Worm (Caenorhabditis elegans) whole organism, L3 larva: Measurements from ENCODE around the gene H06H21.11.

Source experiments
- R02D3.7 ChIP-seq: fragments of 150-350 bp; optimal IDR thresholded peaks from 2 replicates; lab custom pipeline; 2014; ENCODE audit warnings: missing biosample characterization, missing genetic modification characterization
- ZK546.5 ChIP-seq: sonication (generic microtip); optimal IDR thresholded peaks from 2 replicates; lab custom pipeline; 2017; ENCODE audit warnings: missing biosample characterization, missing genetic modification characterization
- ceh-16 ChIP-seq: sonication (generic microtip); optimal IDR thresholded peaks from 2 replicates; lab custom pipeline; 2017; ENCODE audit warnings: missing biosample characterization, missing genetic modification characterization
- ceh-28 ChIP-seq: fragments of 150-350 bp; optimal IDR thresholded peaks from 2 replicates; lab custom pipeline; 2014; ENCODE audit warnings: missing biosample characterization, missing genetic modification reagents, missing genetic modification characterization
- ceh-82 ChIP-seq: fragments of 150-350 bp; optimal IDR thresholded peaks from 2 replicates; lab custom pipeline; 2014; ENCODE audit warnings: missing biosample characterization, missing genetic modification characterization
- egl-27 ChIP-seq: sonication (generic microtip); optimal IDR thresholded peaks from 4 replicates; lab custom pipeline; 2017; ENCODE audit warnings: missing biosample characterization, missing genetic modification reagents, missing genetic modification characterization
- elt-1 ChIP-seq: fragments of 150-350 bp; optimal IDR thresholded peaks from 2 replicates; lab custom pipeline; 2014; ENCODE audit warnings: missing biosample characterization, missing genetic modification characterization
- elt-2 ChIP-seq: sonication (generic microtip); optimal IDR thresholded peaks from 2 replicates; lab custom pipeline; 2016; ENCODE audit warnings: missing genetic modification reagents, mild to moderate bottlenecking, missing genetic modification characterization, missing compliant biosample characterization
- elt-3 ChIP-seq, 3 experiments: fragments of 150-350 bp in 1 of 3; sonication (generic microtip) in 2 of 3; optimal IDR thresholded peaks; 2 replicates in 2 of 3; 4 replicates in 1 of 3; lab custom pipeline; 2014 to 2017; ENCODE audit warnings: missing biosample characterization in 3 of 3, missing genetic modification characterization in 3 of 3
- fkh-2 ChIP-seq: fragments of 150-350 bp; optimal IDR thresholded peaks from 2 replicates; lab custom pipeline; 2014; ENCODE audit warnings: missing biosample characterization, missing genetic modification reagents, missing genetic modification characterization
- fos-1 ChIP-seq: fragments of 150-350 bp; optimal IDR thresholded peaks from 2 replicates; lab custom pipeline; 2014; ENCODE audit warnings: missing biosample characterization, missing genetic modification characterization
- hmg-11 ChIP-seq: sonication (generic microtip); optimal IDR thresholded peaks from 2 replicates; lab custom pipeline; 2016; ENCODE audit warnings: missing genetic modification characterization, missing compliant biosample characterization
- jun-1 ChIP-seq: fragments of 150-350 bp; optimal IDR thresholded peaks from 2 replicates; lab custom pipeline; 2014; ENCODE audit warnings: missing biosample characterization, missing genetic modification reagents, missing genetic modification characterization
- lin-15B ChIP-seq: fragments of 150-350 bp; optimal IDR thresholded peaks from 2 replicates; lab custom pipeline; 2014; ENCODE audit warnings: missing biosample characterization, missing genetic modification characterization
- lin-39 ChIP-seq: fragments of 150-350 bp; optimal IDR thresholded peaks from 2 replicates; lab custom pipeline; 2018; ENCODE audit warnings: missing biosample characterization, missing genetic modification reagents, missing genetic modification characterization
- lsy-12 ChIP-seq: sonication (generic microtip); optimal IDR thresholded peaks from 2 replicates; lab custom pipeline; 2016; ENCODE audit warnings: mild to moderate bottlenecking, missing genetic modification characterization, missing compliant biosample characterization
- mdl-1 ChIP-seq: fragments of 150-350 bp; optimal IDR thresholded peaks from 2 replicates; lab custom pipeline; 2014; ENCODE audit warnings: missing biosample characterization, missing genetic modification characterization
- mml-1 ChIP-seq: fragments of 150-350 bp; sonication (generic microtip); optimal IDR thresholded peaks from 3 replicates; lab custom pipeline; 2014; ENCODE audit warnings: missing biosample characterization, missing genetic modification characterization
- nfya-1 ChIP-seq: sonication (generic microtip); optimal IDR thresholded peaks from 2 replicates; lab custom pipeline; 2017; ENCODE audit warnings: missing genetic modification characterization, mild to moderate bottlenecking, missing compliant biosample characterization, antibody characterized with exemption, moderate library complexity; ENCODE audit not compliant: insufficient read depth
- nhr-11 ChIP-seq: fragments of 150-350 bp; optimal IDR thresholded peaks from 2 replicates; lab custom pipeline; 2014; ENCODE audit warnings: missing biosample characterization, missing genetic modification characterization
- nhr-12 ChIP-seq: fragments of 150-350 bp; optimal IDR thresholded peaks from 2 replicates; lab custom pipeline; 2014; ENCODE audit warnings: missing biosample characterization, missing genetic modification characterization
- nhr-23 ChIP-seq: fragments of 150-350 bp; optimal IDR thresholded peaks from 2 replicates; lab custom pipeline; 2014; ENCODE audit warnings: missing biosample characterization, missing genetic modification reagents, missing genetic modification characterization
- nhr-237 ChIP-seq: fragments of 150-350 bp; optimal IDR thresholded peaks from 2 replicates; lab custom pipeline; 2014; ENCODE audit warnings: missing biosample characterization, missing genetic modification characterization
- nhr-25 ChIP-seq: sonication (generic microtip); optimal IDR thresholded peaks from 2 replicates; lab custom pipeline; 2017; ENCODE audit warnings: missing biosample characterization, missing genetic modification characterization
- nhr-43 ChIP-seq: sonication (generic microtip); optimal IDR thresholded peaks from 2 replicates; lab custom pipeline; 2016; ENCODE audit warnings: mild to moderate bottlenecking, missing genetic modification characterization, missing compliant biosample characterization; ENCODE audit not compliant: poor library complexity, severe bottlenecking
- nhr-67 ChIP-seq: fragments of 150-350 bp; optimal IDR thresholded peaks from 2 replicates; lab custom pipeline; 2014; ENCODE audit warnings: missing biosample characterization, missing genetic modification characterization
- nhr-77 ChIP-seq: fragments of 150-350 bp; optimal IDR thresholded peaks from 2 replicates; lab custom pipeline; 2014; ENCODE audit warnings: missing biosample characterization, missing genetic modification characterization
- pha-4 ChIP-seq: fragments of 150-350 bp; optimal IDR thresholded peaks from 2 replicates; lab custom pipeline; 2014; ENCODE audit warnings: missing biosample characterization, missing genetic modification reagents, missing genetic modification characterization
- pqm-1 ChIP-seq: fragments of 150-350 bp; optimal IDR thresholded peaks from 2 replicates; lab custom pipeline; 2017; ENCODE audit warnings: missing biosample characterization, missing genetic modification characterization, inconsistent platforms
- snpc-4 ChIP-seq: fragments of 150-350 bp; optimal IDR thresholded peaks from 2 replicates; lab custom pipeline; 2014; ENCODE audit warnings: missing biosample characterization, missing genetic modification characterization
- tbx-2 ChIP-seq: sonication (generic microtip); optimal IDR thresholded peaks from 2 replicates; lab custom pipeline; 2016; ENCODE audit warnings: mild to moderate bottlenecking, missing genetic modification characterization, missing compliant biosample characterization
- unc-39 ChIP-seq: sonication (generic microtip); optimal IDR thresholded peaks from 4 replicates; lab custom pipeline; 2017; ENCODE audit warnings: missing biosample characterization, missing genetic modification characterization
- unc-62 ChIP-seq: fragments of 150-350 bp; sonication (generic microtip); optimal IDR thresholded peaks from 4 replicates; lab custom pipeline; 2014; ENCODE audit warnings: missing biosample characterization, missing genetic modification reagents, missing genetic modification characterization
- zag-1 ChIP-seq: fragments of 150-350 bp; optimal IDR thresholded peaks from 2 replicates; lab custom pipeline; 2014; ENCODE audit warnings: missing biosample characterization, missing genetic modification characterization
- ztf-11 ChIP-seq: fragments of 150-350 bp; optimal IDR thresholded peaks from 2 replicates; lab custom pipeline; 2014; ENCODE audit warnings: missing biosample characterization, missing genetic modification characterization
- ztf-4 ChIP-seq: fragments of 150-350 bp; optimal IDR thresholded peaks from 2 replicates; lab custom pipeline; 2014; ENCODE audit warnings: missing biosample characterization, missing genetic modification characterization

H06H21.11 gene

ce11 chrIV:4821843-4822242, 14.7 kb upstream of the H06H21.11 start:
- TF ChIP-seq mml-1 (tag; lab: Kevin White, UChicago) (no peak), pqm-1 (tag; lab: Kevin White, UChicago) (peak; percentile 37), unc-62 (no peak), pha-4 (tag; lab: Kevin White, UChicago) (no peak), zag-1 (tag; lab: Kevin White, UChicago) (no peak), lin-39 (tag; lab: Kevin White, UChicago) (no peak), nhr-237 (tag; lab: Kevin White, UChicago) (no peak), elt-2 (tag; lab: Kevin White, UChicago) (peak; percentile 69), snpc-4 (no peak), fkh-2 (tag; lab: Kevin White, UChicago) (no peak), jun-1 (no peak), elt-3 (tag; optimal IDR thresholded peaks at IDR 0.05; lab: Kevin White, UChicago) (no peak), hmg-11 (tag; lab: Kevin White, UChicago) (no peak), nhr-25 (tag; lab: Kevin White, UChicago) (no peak), ceh-16 (tag; lab: Kevin White, UChicago) (no peak)

ce11 chrIV:4821054-4821453, 13.9 kb upstream of the H06H21.11 start, which contains the start of gene H06H21.8:
H06H21.8 (minus strand) TSS chrIV:4821131.
- TF ChIP-seq snpc-4 (no peak), pqm-1 (tag; lab: Kevin White, UChicago) (peak; percentile 69), elt-2 (tag; lab: Kevin White, UChicago) (peak; percentile 80), tbx-2 (no peak), fkh-2 (tag; lab: Kevin White, UChicago) (no peak)

ce11 chrIV:4814185-4814584, 7.1 kb upstream of the H06H21.11 start, which contains the start of gene srw-94:
srw-94 (plus strand) TSS chrIV:4814485.
- TF ChIP-seq nhr-67 (tag; lab: Kevin White, UChicago) (no peak), nhr-77 (tag; lab: Kevin White, UChicago) (no peak), lsy-12 (no peak), ztf-11 (tag; lab: Kevin White, UChicago) (no peak), unc-62 (no peak), pqm-1 (tag; lab: Kevin White, UChicago) (no peak), elt-2 (tag; lab: Kevin White, UChicago) (no peak), elt-1 (tag; lab: Kevin White, UChicago) (no peak), nhr-25 (tag; lab: Kevin White, UChicago) (no peak), ztf-4 (tag; lab: Kevin White, UChicago) (no peak), nhr-11 (tag; lab: Kevin White, UChicago) (no peak), unc-39 (no peak), nhr-23 (tag; lab: Kevin White, UChicago) (no peak), fos-1 (tag; lab: Kevin White, UChicago) (no peak), hmg-11 (tag; lab: Kevin White, UChicago) (no peak), ceh-82 (tag; lab: Kevin White, UChicago) (no peak), mdl-1 (tag; lab: Kevin White, UChicago) (no peak), elt-3 (tag; optimal IDR thresholded peaks at IDR 0.05; lab: Kevin White, UChicago) (no peak), nhr-12 (tag; lab: Kevin White, UChicago) (no peak)

ce11 chrIV:4811863-4812262, 4.7 kb upstream of the H06H21.11 start, which contains the start of gene srw-95:
srw-95 (plus strand) TSS chrIV:4812075.
- TF ChIP-seq mml-1 (tag; lab: Kevin White, UChicago) (no peak), elt-1 (tag; lab: Kevin White, UChicago) (no peak), elt-3 (tag; optimal IDR thresholded peaks at IDR 0.05; lab: Kevin White, UChicago) (no peak), egl-27 (tag; lab: Kevin White, UChicago) (no peak), ZK546.5 (tag; lab: Kevin White, UChicago) (no peak)

ce11 chrIV:4810377-4810984, 3.4 kb upstream of the H06H21.11 start, which contains the start of gene eif-1.A:
eif-1.A (plus strand) TSS chrIV:4810934.
- TF ChIP-seq lin-15B (tag; lab: Kevin White, UChicago) (peak; percentile 74), elt-2 (tag; lab: Kevin White, UChicago) (peak; percentile 11), snpc-4 (peak; percentile 79), nhr-23 (tag; lab: Kevin White, UChicago) (peak; percentile 63), nfya-1 (tag; lab: Kevin White, UChicago) (peak; percentile 77), pqm-1 (tag; lab: Kevin White, UChicago) (peak; percentile 8), ceh-28 (tag; lab: Kevin White, UChicago) (no peak), ztf-11 (tag; lab: Kevin White, UChicago) (no peak), hmg-11 (tag; lab: Kevin White, UChicago) (peak; percentile 77), nhr-43 (tag; lab: Kevin White, UChicago) (peak; percentile 27), lin-39 (tag; lab: Kevin White, UChicago) (peak; percentile 72), R02D3.7 (tag; lab: Kevin White, UChicago) (peak; percentile 39), egl-27 (tag; lab: Kevin White, UChicago) (no peak)
